Fruit fly (Drosophila melanogaster) whole organism, embryonic: ENCODE results near the gene Mlp84B.
A peak's percentile ranks its signal among the peaks of the same experiment; 100 is the strongest.

Source experiments
- Atf3 ChIP-seq: fragments of 200-800 bp; sonication (Bioruptor generic); optimal IDR thresholded peaks from 3 replicates; lab custom pipeline; 2016; ENCODE audit warnings: missing biosample characterization, missing genetic modification characterization
- Bteb2 ChIP-seq: fragments of 200-800 bp; sonication (Bioruptor generic); optimal IDR thresholded peaks from 2 replicates; lab custom pipeline; 2016; ENCODE audit warnings: missing biosample characterization, missing genetic modification characterization
- CG12155 ChIP-seq: fragments of 200-800 bp; sonication (Bioruptor generic); optimal IDR thresholded peaks from 3 replicates; lab custom pipeline; 2016; ENCODE audit warnings: missing biosample characterization, missing genetic modification characterization
- CG14710 ChIP-seq: fragments of 200-800 bp; sonication (Bioruptor generic); optimal IDR thresholded peaks from 3 replicates; lab custom pipeline; 2019; ENCODE audit warnings: missing biosample characterization, mild to moderate bottlenecking, missing genetic modification characterization, moderate library complexity
- CG14965 ChIP-seq: fragments of 200-800 bp; sonication (Bioruptor generic); optimal IDR thresholded peaks from 2 replicates; lab custom pipeline; 2016; ENCODE audit warnings: missing biosample characterization, missing genetic modification characterization, borderline replicate concordance
- CG15269 ChIP-seq: fragments of 200-800 bp; sonication (Bioruptor generic); optimal IDR thresholded peaks from 2 replicates; lab custom pipeline; 2018; ENCODE audit warnings: missing biosample characterization, mild to moderate bottlenecking, missing genetic modification characterization, moderate library complexity
- CG17186 ChIP-seq: fragments of 200-800 bp; sonication (Bioruptor generic); optimal IDR thresholded peaks from 3 replicates; lab custom pipeline; 2017; ENCODE audit warnings: missing biosample characterization, missing genetic modification reagents, missing genetic modification characterization
- CG17361 ChIP-seq: fragments of 200-800 bp; sonication (Bioruptor generic); IDR thresholded peaks from 3 replicates; pipeline ENCODE4 v1.3.6; 2022; ENCODE audit warnings: missing biosample characterization, missing genetic modification characterization
- CG17612 ChIP-seq: fragments of 200-800 bp; sonication (Bioruptor generic); IDR thresholded peaks from 2 replicates; pipeline ENCODE4 v1.3.6; 2022; ENCODE audit warnings: missing biosample characterization, missing genetic modification characterization
- CG2116 ChIP-seq: fragments of 200-800 bp; sonication (Bioruptor generic); optimal IDR thresholded peaks from 3 replicates; lab custom pipeline; 2018; ENCODE audit warnings: missing biosample characterization, mild to moderate bottlenecking, missing genetic modification characterization
- CG31388 ChIP-seq: fragments of 200-800 bp; sonication (Bioruptor generic); optimal IDR thresholded peaks from 2 replicates; lab custom pipeline; 2016; ENCODE audit warnings: missing biosample characterization, missing genetic modification characterization
- CG34376 ChIP-seq: fragments of 200-800 bp; sonication (Bioruptor generic); optimal IDR thresholded peaks from 2 replicates; lab custom pipeline; 2018; ENCODE audit warnings: missing biosample characterization, mild to moderate bottlenecking, missing genetic modification characterization
- CG3995 ChIP-seq: fragments of 200-800 bp; sonication (Bioruptor generic); optimal IDR thresholded peaks from 3 replicates; lab custom pipeline; 2016; ENCODE audit warnings: missing biosample characterization, missing genetic modification characterization
- CG4820 ChIP-seq: fragments of 200-800 bp; sonication (Bioruptor generic); optimal IDR thresholded peaks from 3 replicates; lab custom pipeline; 2016; ENCODE audit warnings: missing biosample characterization, missing genetic modification characterization
- CG6654 ChIP-seq: fragments of 200-800 bp; sonication (Bioruptor generic); optimal IDR thresholded peaks from 2 replicates; lab custom pipeline; 2017; ENCODE audit warnings: missing biosample characterization, mild to moderate bottlenecking, missing genetic modification characterization
- CG6689 ChIP-seq: fragments of 200-800 bp; sonication (Bioruptor generic); IDR thresholded peaks from 2 replicates; pipeline ENCODE4 v1.3.6; 2022; ENCODE audit warnings: missing biosample characterization, missing genetic modification characterization
- CG8388 ChIP-seq: fragments of 200-800 bp; sonication (Bioruptor generic); optimal IDR thresholded peaks from 2 replicates; lab custom pipeline; 2019; ENCODE audit warnings: missing biosample characterization, mild to moderate bottlenecking, missing genetic modification characterization, moderate library complexity
- CG8478 ChIP-seq: fragments of >200 bp; optimal IDR thresholded peaks from 2 replicates; lab custom pipeline; 2018
- CG9797 ChIP-seq: fragments of 200-800 bp; sonication (Bioruptor generic); optimal IDR thresholded peaks from 3 replicates; lab custom pipeline; 2018; ENCODE audit warnings: missing biosample characterization, mild to moderate bottlenecking, missing genetic modification characterization
- CG9876 ChIP-seq: fragments of 200-800 bp; sonication (Bioruptor generic); optimal IDR thresholded peaks from 2 replicates; lab custom pipeline; 2016; ENCODE audit warnings: missing biosample characterization, missing genetic modification characterization
- CG9932 ChIP-seq: fragments of 200-800 bp; sonication (Bioruptor generic); IDR thresholded peaks from 2 replicates; pipeline ENCODE4 v1.3.6; 2022; ENCODE audit warnings: missing biosample characterization, missing genetic modification characterization
- D ChIP-seq, 2 experiments: fragments of 200-800 bp in 1 of 2; fragments of >200 bp in 1 of 2; sonication (Bioruptor generic) in 1 of 2; optimal IDR thresholded peaks; 2 replicates in 1 of 2; 3 replicates in 1 of 2; lab custom pipeline; 2017; ENCODE audit warnings: mild to moderate bottlenecking in 1 of 2, missing biosample characterization in 1 of 2, missing genetic modification characterization in 1 of 2, missing genetic modification reagents in 1 of 2
- Dref ChIP-seq: fragments of 200-800 bp; sonication (Bioruptor generic); IDR thresholded peaks from 2 replicates; pipeline ENCODE4 v1.3.6; 2022; ENCODE audit warnings: missing biosample characterization, missing genetic modification characterization
- E2f2 ChIP-seq: fragments of 200-800 bp; sonication (Bioruptor generic); IDR thresholded peaks from 2 replicates; pipeline ENCODE4 v1.3.6; 2022; ENCODE audit warnings: missing biosample characterization, missing genetic modification characterization
- Ets97D ChIP-seq: fragments of 200-800 bp; sonication (Bioruptor generic); optimal IDR thresholded peaks from 3 replicates; lab custom pipeline; 2016; ENCODE audit warnings: missing biosample characterization, missing genetic modification characterization
- Hmx ChIP-seq: fragments of 200-800 bp; sonication (Bioruptor generic); optimal IDR thresholded peaks from 2 replicates; lab custom pipeline; 2016; ENCODE audit warnings: missing biosample characterization, missing genetic modification characterization
- Lim3 ChIP-seq: fragments of 200-800 bp; sonication (Bioruptor generic); IDR thresholded peaks from 2 replicates; pipeline ENCODE4 v1.3.6; 2022; ENCODE audit warnings: missing biosample characterization, missing genetic modification characterization
- Meics ChIP-seq: fragments of 200-800 bp; sonication (Bioruptor generic); optimal IDR thresholded peaks from 2 replicates; lab custom pipeline; 2017; ENCODE audit warnings: missing biosample characterization, mild to moderate bottlenecking, missing genetic modification characterization
- Mes4 ChIP-seq: fragments of 200-800 bp; sonication (Bioruptor generic); optimal IDR thresholded peaks from 2 replicates; lab custom pipeline; 2016; ENCODE audit warnings: missing biosample characterization, missing genetic modification characterization
- Myb ChIP-seq: fragments of 200-800 bp; sonication (Bioruptor generic); optimal IDR thresholded peaks from 2 replicates; lab custom pipeline; 2016; ENCODE audit warnings: missing biosample characterization, missing genetic modification characterization
- Opbp ChIP-seq: fragments of 200-800 bp; sonication (Bioruptor generic); IDR thresholded peaks from 3 replicates; pipeline ENCODE4 v1.3.6; 2022; ENCODE audit warnings: missing biosample characterization, missing genetic modification characterization; ENCODE audit not compliant: partially characterized antibody
- Taf1 ChIP-seq: fragments of 200-800 bp; sonication (Bioruptor generic); IDR thresholded peaks from 2 replicates; pipeline ENCODE4 v1.3.6; 2022; ENCODE audit warnings: missing biosample characterization, missing genetic modification characterization
- chinmo ChIP-seq: fragments of 200-800 bp; sonication (Bioruptor generic); IDR thresholded peaks from 4 replicates; pipeline ENCODE4 v1.3.6; 2022; ENCODE audit warnings: missing biosample characterization, missing genetic modification characterization; ENCODE audit not compliant: partially characterized antibody
- croc ChIP-seq: fragments of 200-800 bp; sonication (Bioruptor generic); conservative IDR thresholded peaks from 3 replicates; pipeline ENCODE4 v1.3.6; 2022; ENCODE audit warnings: missing biosample characterization, missing genetic modification characterization
- dan ChIP-seq: fragments of 200-800 bp; sonication (Bioruptor generic); IDR thresholded peaks from 2 replicates; pipeline ENCODE4 v1.3.6; 2022; ENCODE audit warnings: missing biosample characterization, missing genetic modification characterization
- fru ChIP-seq: fragments of >200 bp; optimal IDR thresholded peaks from 2 replicates; lab custom pipeline; 2017
- ftz-f1 ChIP-seq: fragments of 200-800 bp; sonication (Bioruptor generic); optimal IDR thresholded peaks from 2 replicates; lab custom pipeline; 2016; ENCODE audit warnings: missing biosample characterization, missing genetic modification characterization
- gsb-n ChIP-seq: fragments of 200-800 bp; sonication (Bioruptor generic); optimal IDR thresholded peaks from 3 replicates; lab custom pipeline; 2018; ENCODE audit warnings: missing biosample characterization, mild to moderate bottlenecking, missing genetic modification characterization
- hb ChIP-seq: fragments of 200-800 bp; sonication (Bioruptor generic); IDR thresholded peaks from 3 replicates; pipeline ENCODE4 v1.3.6; 2022; ENCODE audit warnings: missing biosample characterization, missing genetic modification characterization; ENCODE audit not compliant: partially characterized antibody
- jigr1 ChIP-seq: fragments of 200-800 bp; sonication (Bioruptor generic); IDR thresholded peaks from 3 replicates; pipeline ENCODE4 v1.3.6; 2022; ENCODE audit warnings: missing biosample characterization, missing genetic modification characterization
- ken ChIP-seq: fragments of 200-800 bp; sonication (Bioruptor generic); IDR thresholded peaks from 3 replicates; pipeline ENCODE4 v1.3.6; 2022; ENCODE audit warnings: missing biosample characterization, missing genetic modification characterization
- klu ChIP-seq: fragments of 200-800 bp; sonication (Bioruptor generic); IDR thresholded peaks from 2 replicates; pipeline ENCODE4 v1.3.6; 2022; ENCODE audit warnings: missing biosample characterization, missing genetic modification characterization
- kni ChIP-seq: fragments of 200-800 bp; sonication (Bioruptor generic); optimal IDR thresholded peaks from 3 replicates; lab custom pipeline; 2017; ENCODE audit warnings: mild to moderate bottlenecking, missing biosample characterization, missing genetic modification reagents, missing genetic modification characterization
- lola ChIP-seq, 3 experiments: fragments of >200 bp in 2 of 3; fragments of 200-800 bp in 1 of 3; sonication (Bioruptor generic) in 1 of 3; optimal IDR thresholded peaks; 2 replicates each; lab custom pipeline; 2017 to 2019; ENCODE audit warnings: missing biosample characterization in 3 of 3, missing genetic modification characterization in 3 of 3, mild to moderate bottlenecking in 1 of 3, moderate library complexity in 1 of 3
- nau ChIP-seq: fragments of 200-800 bp; sonication (Bioruptor generic); optimal IDR thresholded peaks from 3 replicates; lab custom pipeline; 2017; ENCODE audit warnings: missing biosample characterization, mild to moderate bottlenecking, missing genetic modification characterization, missing genetic modification reagents
- nom ChIP-seq: fragments of 200-800 bp; sonication (Bioruptor generic); optimal IDR thresholded peaks from 2 replicates; lab custom pipeline; 2017; ENCODE audit warnings: missing biosample characterization, missing genetic modification characterization, mild to moderate bottlenecking, moderate library complexity, missing genetic modification reagents
- pros ChIP-seq: fragments of 200-800 bp; sonication (Bioruptor generic); optimal IDR thresholded peaks from 3 replicates; lab custom pipeline; 2019; ENCODE audit warnings: missing biosample characterization, mild to moderate bottlenecking, missing genetic modification characterization, moderate library complexity
- tll ChIP-seq, 2 experiments: fragments of 200-800 bp in 1 of 2; fragments of >200 bp in 1 of 2; sonication (Bioruptor generic) in 1 of 2; optimal IDR thresholded peaks; 2 replicates each; lab custom pipeline; 2017 to 2019; ENCODE audit warnings: missing biosample characterization in 2 of 2, missing genetic modification characterization in 2 of 2, mild to moderate bottlenecking in 1 of 2, moderate library complexity in 1 of 2
- ttk ChIP-seq: fragments of 200-800 bp; sonication (Bioruptor generic); IDR thresholded peaks from 2 replicates; pipeline ENCODE4 v2.1.2; 2022; ENCODE audit warnings: missing biosample characterization, missing genetic modification characterization
- tup ChIP-seq: fragments of 200-800 bp; sonication (Bioruptor generic); optimal IDR thresholded peaks from 2 replicates; lab custom pipeline; 2016; ENCODE audit warnings: missing biosample characterization, mild to moderate bottlenecking, missing genetic modification characterization, moderate library complexity

Mlp84B gene

DNA sequence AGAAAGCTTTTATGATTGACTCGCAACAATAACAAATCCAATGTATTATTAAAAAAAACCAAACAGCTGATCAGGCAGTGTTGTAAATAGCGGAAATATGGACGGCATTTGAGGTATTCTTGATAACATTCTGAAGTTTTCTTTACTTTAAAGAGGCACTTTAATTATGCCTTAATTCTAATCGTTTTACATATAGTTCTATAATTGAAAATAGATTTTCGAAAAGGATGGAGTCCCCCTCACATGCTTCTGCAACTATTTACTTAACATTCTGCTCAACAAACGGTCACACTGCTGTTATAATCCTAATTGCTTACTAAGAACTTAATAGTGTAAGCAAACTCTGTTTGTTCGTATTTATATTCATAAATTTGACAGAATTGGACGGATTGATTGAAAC lies 10.4 kb upstream of the Mlp84B start, which contains the start of gene CG10068 (continued):
- TF ChIP-seq Lim3 (GFP tag; lab: Robert Waterston, UW) (peak; percentile 50; the same call in 1 of the 2 replicates), tll (GFP tag; optimal IDR thresholded peaks at IDR 0.05; lab: Kevin White, UChicago) (peak in 1 of 2 experiments; percentile 80), Atf3 (GFP tag; lab: Kevin White, UChicago) (peak; percentile 84), CG17612 (GFP tag; lab: Robert Waterston, UW) (peak; percentile 74), CG8388 (GFP tag; lab: Kevin White, UChicago) (peak; percentile 87), ftz-f1 (GFP tag; lab: Kevin White, UChicago) (no peak), Meics (GFP tag; lab: Kevin White, UChicago) (peak; percentile 82), CG34376 (GFP tag; lab: Kevin White, UChicago) (peak; percentile 74), tup (GFP tag; lab: Kevin White, UChicago) (peak; percentile 78), lola (GFP tag; optimal IDR thresholded peaks at IDR 0.05; lab: Kevin White, UChicago) (peak in 1 of 3 experiments; percentile 91), CG2116 (GFP tag; lab: Kevin White, UChicago) (peak; percentile 76), CG17361 (peak; percentile 90), CG3995 (GFP tag; lab: Kevin White, UChicago) (peak; percentile 44), Hmx (peak; percentile 43), chinmo (GFP tag; lab: Robert Waterston, UW) (no peak), pros (GFP tag; lab: Kevin White, UChicago) (peak; percentile 23), CG8478 (lab: Kevin White, UChicago) (no peak), croc (peak; percentile 77), jigr1 (GFP tag; lab: Robert Waterston, UW) (peak; percentile 17; the same call in 1 of the 3 replicates), CG9797 (GFP tag; lab: Kevin White, UChicago) (peak; percentile 69), CG14710 (peak; percentile 93), CG31388 (GFP tag; lab: Kevin White, UChicago) (peak; percentile 76), ttk (peak; percentile 92), CG6689 (peak; percentile 94), ken (GFP tag; lab: Robert Waterston, UW) (peak; percentile 95), CG12155 (GFP tag; lab: Kevin White, UChicago) (peak; percentile 85), Dref (GFP tag; lab: Robert Waterston, UW) (no peak), Ets97D (peak; percentile 87), CG6654 (GFP tag; lab: Kevin White, UChicago) (peak; percentile 56), CG15269 (tag; lab: Kevin White, UChicago) (peak; percentile 88), nau (GFP tag; lab: Kevin White, UChicago) (peak; percentile 84), Taf1 (peak; percentile 67), CG9876 (GFP tag; lab: Kevin White, UChicago) (peak; percentile 72), CG9932 (no peak; the same call in 1 of the 2 replicates), Myb (peak; percentile 56), gsb-n (tag; lab: Kevin White, UChicago) (peak; percentile 90), CG14965 (GFP tag; lab: Kevin White, UChicago) (peak; percentile 39), CG4820 (peak; percentile 84), Mes4 (GFP tag; lab: Kevin White, UChicago) (peak; percentile 85), dan (GFP tag; lab: Robert Waterston, UW) (no peak), fru (lab: Kevin White, UChicago) (no peak), CG17186 (GFP tag; lab: Kevin White, UChicago) (peak; percentile 72), D (optimal IDR thresholded peaks at IDR 0.05; lab: Kevin White, UChicago) (no peak), D (GFP tag; optimal IDR thresholded peaks at IDR 0.05; lab: Kevin White, UChicago) (peak; percentile 83), hb (GFP tag; lab: Robert Waterston, UW) (no peak), Bteb2 (GFP tag; lab: Kevin White, UChicago) (peak; percentile 81), klu (peak; percentile 66; the same call in 1 of the 2 replicates), nom (GFP tag; lab: Kevin White, UChicago) (peak; percentile 63), E2f2 (peak; percentile 70), Opbp (GFP tag; lab: Robert Waterston, UW) (no peak), kni (GFP tag; lab: Kevin White, UChicago) (peak; percentile 61)
